Fruit fly (Drosophila melanogaster): ENCODE results near the gene Ugalt.

Ugalt gene

dm6 chrX:2732127-2732526, 28.5 kb upstream of the Ugalt start, which contains the start of the genes ttm50 and CG2712 (continued):
- TF ChIP-seq CG32767 (GFP tag; IDR thresholded peaks at IDR 0.05) (no peak), YL-1 (GFP tag; optimal IDR thresholded peaks at IDR 0.05) (peak; percentile 76), CG10543 (GFP tag; optimal IDR thresholded peaks at IDR 0.05) (peak; percentile 81), CG2129 (GFP tag; IDR thresholded peaks at IDR 0.05; ENCODE audit: partially characterized antibody) (no peak), Dek (tag; optimal IDR thresholded peaks at IDR 0.05) (peak; percentile 63), onecut (GFP tag; IDR thresholded peaks at IDR 0.05) (no peak), pan (optimal IDR thresholded peaks at IDR 0.05) (no peak), pan (GFP tag; optimal IDR thresholded peaks at IDR 0.05 in 1 of 2, IDR thresholded peaks at IDR 0.05 in 1 of 2) (peak in 1 of 2 experiments; percentile 35), CG13775 (GFP tag; optimal IDR thresholded peaks at IDR 0.05) (peak; percentile 73), unc-4 (GFP tag; IDR thresholded peaks at IDR 0.05; ENCODE audit: partially characterized antibody) (no peak), GATAe (GFP tag; conservative IDR thresholded peaks at IDR 0.05) (no peak), Dref (GFP tag; IDR thresholded peaks at IDR 0.05) (0 out of 2 replicates have a peak, but pooled peaks have one; percentile 31), nerfin-1 (tag; optimal IDR thresholded peaks at IDR 0.05) (peak; percentile 36), CG7745 (tag; optimal IDR thresholded peaks at IDR 0.05) (no peak), CG2889 (GFP tag; IDR thresholded peaks at IDR 0.05) (no peak), CG3407 (GFP tag; optimal IDR thresholded peaks at IDR 0.05) (no peak), CG34224 (GFP tag; IDR thresholded peaks at IDR 0.05; ENCODE audit: partially characterized antibody) (no peak), prd (optimal IDR thresholded peaks at IDR 0.05) (no peak), prd (GFP tag; IDR thresholded peaks at IDR 0.05) (peak; percentile 78), Chrac-16 (GFP tag; optimal IDR thresholded peaks at IDR 0.05) (peak; percentile 52), Tbp (GFP tag; optimal IDR thresholded peaks at IDR 0.05) (peak; percentile 66), CG16863 (GFP tag; optimal IDR thresholded peaks at IDR 0.05) (no peak), ATbp (GFP tag; optimal IDR thresholded peaks at IDR 0.05) (no peak), Vsx1 (GFP tag; optimal IDR thresholded peaks at IDR 0.05) (no peak), Lhr (GFP tag; optimal IDR thresholded peaks at IDR 0.05) (no peak), CG8478 (optimal IDR thresholded peaks at IDR 0.05) (no peak), seq (GFP tag; IDR thresholded peaks at IDR 0.05) (no peak), insv (GFP tag; optimal IDR thresholded peaks at IDR 0.05) (peak in 1 of 2 experiments; percentile 23), Poxn (GFP tag; IDR thresholded peaks at IDR 0.05) (no peak), disco-r (GFP tag; optimal IDR thresholded peaks at IDR 0.05) (no peak), tin (GFP tag; optimal IDR thresholded peaks at IDR 0.05) (peak; percentile 45), ken (GFP tag; IDR thresholded peaks at IDR 0.05) (0 out of 3 replicates have a peak, but pooled peaks have one; percentile 54), lov (optimal IDR thresholded peaks at IDR 0.05) (no peak), lov (GFP tag; IDR thresholded peaks at IDR 0.05) (no peak), CG6854 (GFP tag; optimal IDR thresholded peaks at IDR 0.05) (no peak), fd3F (GFP tag; optimal IDR thresholded peaks at IDR 0.05) (peak; percentile 27), ato (GFP tag; IDR thresholded peaks at IDR 0.05; ENCODE audit: partially characterized antibody) (no peak), CG6683 (GFP tag; optimal IDR thresholded peaks at IDR 0.05) (peak; percentile 15), bowl (GFP tag; IDR thresholded peaks at IDR 0.05) (no peak), Mes4 (GFP tag; optimal IDR thresholded peaks at IDR 0.05) (no peak), her (GFP tag; optimal IDR thresholded peaks at IDR 0.05) (no peak), eve (GFP tag; optimal IDR thresholded peaks at IDR 0.05) (no peak), Fer1 (GFP tag; optimal IDR thresholded peaks at IDR 0.05) (peak; percentile 64), gcm (GFP tag; optimal IDR thresholded peaks at IDR 0.05) (no peak), CG9609 (GFP tag; optimal IDR thresholded peaks at IDR 0.05) (no peak), slp2 (GFP tag; optimal IDR thresholded peaks at IDR 0.05) (no peak), D (optimal IDR thresholded peaks at IDR 0.05) (no peak), D (GFP tag; optimal IDR thresholded peaks at IDR 0.05) (no peak), Xrp1 (GFP tag; IDR thresholded peaks at IDR 0.05) (peak; percentile 41; the same call in 1 of the 2 replicates), cwo (GFP tag; optimal IDR thresholded peaks at IDR 0.05) (peak; percentile 43), tx (GFP tag; optimal IDR thresholded peaks at IDR 0.05) (no peak), gt (GFP tag; IDR thresholded peaks at IDR 0.05) (no peak), Hmr (GFP tag; optimal IDR thresholded peaks at IDR 0.05) (no peak)

All from whole organism, embryonic.